Fruit fly (Drosophila melanogaster) whole organism, prepupa: Measurements from ENCODE around the gene CG13623.

Source experiments
- Blimp-1 ChIP-seq: fragments of 200-800 bp; sonication (Bioruptor generic); optimal IDR thresholded peaks from 3 replicates; lab custom pipeline; 2017; ENCODE audit warnings: missing biosample characterization, missing genetic modification characterization, mild to moderate bottlenecking, moderate library complexity, missing genetic modification reagents
- CG10669 ChIP-seq: fragments of 200-800 bp; sonication (Bioruptor generic); optimal IDR thresholded peaks from 3 replicates; lab custom pipeline; 2018; ENCODE audit warnings: missing biosample characterization, mild to moderate bottlenecking, missing genetic modification characterization, moderate library complexity
- CG11294 ChIP-seq: fragments of 200-800 bp; sonication (Bioruptor generic); IDR thresholded peaks from 2 replicates; pipeline ENCODE4 v1.3.6; 2022; ENCODE audit warnings: missing biosample characterization, missing genetic modification characterization
- CG11762 ChIP-seq: fragments of 200-800 bp; sonication (Bioruptor generic); optimal IDR thresholded peaks from 3 replicates; lab custom pipeline; 2016; ENCODE audit warnings: missing biosample characterization, missing genetic modification characterization; ENCODE audit not compliant: insufficient read depth
- CG11902 ChIP-seq: fragments of 200-800 bp; sonication (Bioruptor generic); optimal IDR thresholded peaks from 3 replicates; lab custom pipeline; 2016; ENCODE audit warnings: missing biosample characterization, missing genetic modification characterization
- CG15336 ChIP-seq: fragments of 200-800 bp; sonication (Bioruptor generic); IDR thresholded peaks from 2 replicates; pipeline ENCODE4 v1.3.6; 2022; ENCODE audit warnings: missing biosample characterization, missing genetic modification characterization
- CG31627 ChIP-seq: fragments of 200-800 bp; sonication (Bioruptor generic); optimal IDR thresholded peaks from 3 replicates; lab custom pipeline; 2016; ENCODE audit warnings: missing biosample characterization, missing genetic modification characterization
- CG4318 ChIP-seq: fragments of 200-800 bp; sonication (Bioruptor generic); optimal IDR thresholded peaks from 3 replicates; lab custom pipeline; 2017; ENCODE audit warnings: missing biosample characterization, mild to moderate bottlenecking, missing genetic modification characterization
- CG6163 ChIP-seq: fragments of 200-800 bp; sonication (Bioruptor generic); IDR thresholded peaks from 3 replicates; pipeline ENCODE4 v1.3.6; 2022; ENCODE audit warnings: missing biosample characterization, missing genetic modification characterization
- CG6792 ChIP-seq: fragments of 200-800 bp; sonication (Bioruptor generic); optimal IDR thresholded peaks from 3 replicates; lab custom pipeline; 2016; ENCODE audit warnings: missing biosample characterization, missing genetic modification characterization
- CG6808 ChIP-seq: fragments of 200-800 bp; sonication (Bioruptor generic); optimal IDR thresholded peaks from 3 replicates; lab custom pipeline; 2017; ENCODE audit warnings: missing biosample characterization, missing genetic modification characterization, mild to moderate bottlenecking, moderate library complexity, missing genetic modification reagents
- CG6854 ChIP-seq: fragments of 200-800 bp; sonication (Bioruptor generic); optimal IDR thresholded peaks from 2 replicates; lab custom pipeline; 2017; ENCODE audit warnings: missing biosample characterization, mild to moderate bottlenecking, missing genetic modification characterization
- CG7368 ChIP-seq: fragments of 200-800 bp; sonication (Bioruptor generic); optimal IDR thresholded peaks from 3 replicates; lab custom pipeline; 2016; ENCODE audit warnings: missing biosample characterization, missing genetic modification characterization
- CG8119 ChIP-seq: fragments of 200-800 bp; sonication (Bioruptor generic); IDR thresholded peaks from 3 replicates; pipeline ENCODE4 v1.3.6; 2022; ENCODE audit warnings: missing biosample characterization, missing genetic modification characterization
- Eip75B ChIP-seq: fragments of 200-800 bp; sonication (Bioruptor generic); optimal IDR thresholded peaks from 3 replicates; lab custom pipeline; 2016; ENCODE audit warnings: missing biosample characterization, missing genetic modification characterization
- Eip78C ChIP-seq: fragments of 200-800 bp; sonication (Bioruptor generic); peaks from one replicate; lab custom pipeline; 2016; ENCODE audit warnings: missing biosample characterization, missing genetic modification characterization
- Eip93F ChIP-seq: fragments of 200-800 bp; sonication (Bioruptor generic); optimal IDR thresholded peaks from 2 replicates; lab custom pipeline; 2016; ENCODE audit warnings: missing biosample characterization, mild to moderate bottlenecking, missing genetic modification characterization
- Ets96B ChIP-seq: fragments of 200-800 bp; optimal IDR thresholded peaks from 2 replicates; lab custom pipeline; 2019; ENCODE audit warnings: missing biosample characterization, mild to moderate bottlenecking, missing genetic modification characterization, moderate library complexity
- Gug ChIP-seq: fragments of 200-800 bp; sonication (Bioruptor generic); IDR thresholded peaks from 2 replicates; pipeline ENCODE4 v1.3.6; 2022; ENCODE audit warnings: missing biosample characterization, missing genetic modification characterization
- Hr39 ChIP-seq: fragments of 200-800 bp; sonication (Bioruptor generic); optimal IDR thresholded peaks from 2 replicates; lab custom pipeline; 2016; ENCODE audit warnings: missing biosample characterization, missing genetic modification characterization
- Hr4 ChIP-seq: fragments of 200-800 bp; sonication (Bioruptor generic); optimal IDR thresholded peaks from 3 replicates; lab custom pipeline; 2016; ENCODE audit warnings: missing biosample characterization, missing genetic modification characterization
- Lpt ChIP-seq: fragments of 200-800 bp; sonication (Bioruptor generic); optimal IDR thresholded peaks from 3 replicates; lab custom pipeline; 2016; ENCODE audit warnings: missing biosample characterization, missing genetic modification characterization
- Sox15 ChIP-seq: fragments of 200-800 bp; sonication (Bioruptor generic); optimal IDR thresholded peaks from 3 replicates; lab custom pipeline; 2016; ENCODE audit warnings: missing biosample characterization, missing genetic modification characterization
- achi ChIP-seq: fragments of 200-800 bp; sonication (Bioruptor generic); optimal IDR thresholded peaks from 3 replicates; lab custom pipeline; 2016; ENCODE audit warnings: missing biosample characterization, missing genetic modification characterization
- dac ChIP-seq: fragments of 200-800 bp; sonication (Bioruptor generic); optimal IDR thresholded peaks from 2 replicates; lab custom pipeline; 2017; ENCODE audit warnings: missing biosample characterization, mild to moderate bottlenecking, missing genetic modification characterization
- dsx ChIP-seq: fragments of 200-800 bp; optimal IDR thresholded peaks from 3 replicates; lab custom pipeline; 2019; ENCODE audit warnings: missing biosample characterization, mild to moderate bottlenecking, missing genetic modification characterization, moderate library complexity; ENCODE audit not compliant: poor library complexity, severe bottlenecking
- esn ChIP-seq: fragments of 200-800 bp; sonication (Bioruptor generic); optimal IDR thresholded peaks from 2 replicates; lab custom pipeline; 2016; ENCODE audit warnings: missing biosample characterization, mild to moderate bottlenecking, missing genetic modification characterization, moderate library complexity
- fd59A ChIP-seq: fragments of 200-800 bp; sonication (Bioruptor generic); optimal IDR thresholded peaks from 2 replicates; lab custom pipeline; 2017; ENCODE audit warnings: missing biosample characterization, mild to moderate bottlenecking, missing genetic modification characterization, missing genetic modification reagents
- fd85E ChIP-seq: fragments of 200-800 bp; sonication (Bioruptor generic); optimal IDR thresholded peaks from 3 replicates; lab custom pipeline; 2016; ENCODE audit warnings: missing biosample characterization, missing genetic modification characterization
- pdm3 ChIP-seq: fragments of 200-800 bp; sonication (Bioruptor generic); optimal IDR thresholded peaks from 3 replicates; lab custom pipeline; 2016; ENCODE audit warnings: missing biosample characterization, missing genetic modification characterization
- ss ChIP-seq, 2 experiments: fragments of 200-800 bp; sonication (Bioruptor generic); optimal IDR thresholded peaks; 2 replicates in 1 of 2; 3 replicates in 1 of 2; lab custom pipeline; 2017 to 2018; ENCODE audit warnings: mild to moderate bottlenecking in 2 of 2, missing biosample characterization in 2 of 2, missing genetic modification characterization in 2 of 2, moderate library complexity in 1 of 2
- svp ChIP-seq: fragments of 200-800 bp; sonication (Bioruptor generic); peaks from one replicate; lab custom pipeline; 2016; ENCODE audit warnings: missing biosample characterization, missing genetic modification characterization
- topi ChIP-seq: fragments of 200-800 bp; sonication (Bioruptor generic); optimal IDR thresholded peaks from 3 replicates; lab custom pipeline; 2016; ENCODE audit warnings: missing biosample characterization, missing genetic modification characterization
- vri ChIP-seq: fragments of 200-800 bp; sonication (Bioruptor generic); optimal IDR thresholded peaks from 3 replicates; lab custom pipeline; 2016; ENCODE audit warnings: missing biosample characterization, mild to moderate bottlenecking, missing genetic modification characterization

Gene CG13623

DNA sequence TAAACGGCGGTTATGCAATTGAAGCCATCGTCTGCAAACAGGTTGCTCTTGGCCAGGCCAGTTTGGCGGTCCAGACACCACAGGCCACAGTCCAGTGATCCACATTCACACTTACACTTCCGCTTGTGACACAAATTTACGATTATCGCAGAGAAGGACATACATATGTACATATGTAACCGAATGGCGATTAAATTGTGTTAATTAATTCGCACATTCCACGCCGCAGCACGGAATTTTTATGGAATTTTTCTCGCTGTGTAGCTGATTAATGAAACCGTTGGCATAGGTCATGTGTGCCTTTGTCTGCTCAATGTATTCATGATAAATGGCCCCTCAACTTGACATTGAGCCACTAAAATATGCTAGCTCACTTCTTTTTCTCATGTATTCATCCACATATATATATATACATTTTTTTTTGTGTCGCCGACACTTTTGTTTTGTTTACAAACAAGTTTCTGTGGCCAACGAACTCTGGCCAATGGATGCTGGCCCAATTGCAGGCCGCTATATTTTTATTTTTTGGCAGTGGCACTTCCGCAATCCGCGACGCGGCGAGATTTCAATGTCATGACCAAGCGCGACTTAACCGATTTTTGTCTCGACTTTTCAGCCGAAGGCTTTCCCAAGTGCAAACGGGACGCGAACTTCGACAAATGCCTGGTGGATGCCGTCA is 4.2 kb downstream of the CG13623 start (continued):
- TF ChIP-seq Lpt (GFP tag; lab: Kevin White, UChicago): peak; percentile 23
- TF ChIP-seq CG6808 (GFP tag; lab: Kevin White, UChicago): no peak
- no peak for TF ChIP-seq Eip75B (GFP tag; lab: Kevin White, UChicago)
- no peak for TF ChIP-seq svp (GFP tag; lab: Kevin White, UChicago)
- TF ChIP-seq CG8119: peak; percentile 54; the same call in 1 of the 3 replicates
- TF ChIP-seq CG11762 (GFP tag; lab: Kevin White, UChicago): no peak
- peak; percentile 58 for TF ChIP-seq CG15336 (GFP tag; lab: Robert Waterston, UW)
- TF ChIP-seq CG6792: no peak
- TF ChIP-seq Eip78C (GFP tag; lab: Kevin White, UChicago): peak; percentile 28
- TF ChIP-seq fd85E (GFP tag; lab: Kevin White, UChicago): no peak
- no peak for TF ChIP-seq CG6854 (GFP tag; lab: Kevin White, UChicago)
- TF ChIP-seq topi (GFP tag; lab: Kevin White, UChicago): no peak
- TF ChIP-seq CG6163 (GFP tag; lab: Robert Waterston, UW): peak; percentile 67; the same call in 2 of the 3 replicates

DNA sequence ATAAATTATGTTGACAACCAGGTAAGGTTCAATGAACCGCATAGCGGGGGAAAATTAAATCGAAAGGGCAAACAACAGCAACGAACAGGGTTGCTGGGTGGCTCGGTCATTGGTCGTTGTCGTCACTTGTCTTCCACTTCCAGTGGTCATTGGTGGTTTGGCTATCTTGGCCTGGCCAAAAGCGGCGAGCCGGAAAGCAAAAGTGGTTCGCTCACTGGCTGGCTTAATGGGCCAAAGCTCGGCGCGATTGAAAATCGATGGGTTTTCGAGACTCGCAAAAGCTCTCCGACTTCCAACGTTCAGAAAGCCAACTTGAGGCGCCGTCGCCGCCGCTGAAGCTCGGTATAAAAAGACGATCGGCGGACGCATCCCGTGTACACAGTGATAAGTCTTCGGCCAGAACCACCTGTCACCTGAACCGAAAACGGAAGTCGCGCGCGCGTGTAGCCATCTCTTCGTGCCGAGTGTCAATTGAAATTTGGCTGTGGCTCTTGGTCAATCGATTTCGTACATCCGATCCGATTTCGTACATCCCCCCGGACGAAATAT is 5.9 kb downstream of the CG13623 start, which contains the start of gene Jhbp12:
Jhbp12 (plus strand) TSS at position 369 of the 549 bp plus-strand sequence.
- no peak for TF ChIP-seq pdm3
- peak; percentile 34 for TF ChIP-seq Eip78C (GFP tag; lab: Kevin White, UChicago)
- TF ChIP-seq Lpt (GFP tag; lab: Kevin White, UChicago): no peak
- peak; percentile 41 for TF ChIP-seq Blimp-1
- TF ChIP-seq Ets96B (tag; lab: Kevin White, UChicago): no peak
- no peak for TF ChIP-seq esn (GFP tag; lab: Kevin White, UChicago)
- no peak for TF ChIP-seq vri (GFP tag; lab: Kevin White, UChicago)

DNA sequence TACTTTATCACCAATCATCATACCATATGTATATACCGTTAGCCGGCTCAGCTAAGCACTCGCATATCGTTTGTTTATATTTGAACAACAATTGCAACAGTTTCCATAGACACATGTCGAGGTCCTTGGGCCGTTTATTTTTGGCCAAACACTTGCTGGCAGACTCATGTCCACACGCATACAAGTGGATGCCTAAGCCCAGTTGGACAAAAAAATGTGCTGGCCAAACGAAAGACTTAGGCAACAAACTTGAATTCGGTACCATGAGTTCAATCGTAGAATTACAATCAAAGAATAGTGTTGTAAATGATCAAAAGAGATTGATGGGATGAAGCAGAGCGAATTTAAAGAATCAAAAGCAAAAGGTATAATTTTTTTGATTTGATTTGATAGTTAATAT is 6.8 kb downstream of the CG13623 start, which contains the start of gene CG13622:
CG13622 (minus strand) TSS at position 101 of the 400 bp plus-strand sequence.
- no peak for TF ChIP-seq Lpt (GFP tag; lab: Kevin White, UChicago)
- TF ChIP-seq dac (GFP tag; lab: Kevin White, UChicago): no peak
- no peak for TF ChIP-seq esn (GFP tag; lab: Kevin White, UChicago)
- no peak for TF ChIP-seq achi (GFP tag; lab: Kevin White, UChicago)
- TF ChIP-seq Sox15 (GFP tag; lab: Kevin White, UChicago): no peak
- TF ChIP-seq Eip93F: no peak
- TF ChIP-seq Eip78C (GFP tag; lab: Kevin White, UChicago): no peak
- no peak for TF ChIP-seq fd59A (GFP tag; lab: Kevin White, UChicago)
- no peak for TF ChIP-seq CG8119
- no peak for TF ChIP-seq CG31627 (GFP tag; lab: Kevin White, UChicago)
- TF ChIP-seq CG11902: no peak

DNA sequence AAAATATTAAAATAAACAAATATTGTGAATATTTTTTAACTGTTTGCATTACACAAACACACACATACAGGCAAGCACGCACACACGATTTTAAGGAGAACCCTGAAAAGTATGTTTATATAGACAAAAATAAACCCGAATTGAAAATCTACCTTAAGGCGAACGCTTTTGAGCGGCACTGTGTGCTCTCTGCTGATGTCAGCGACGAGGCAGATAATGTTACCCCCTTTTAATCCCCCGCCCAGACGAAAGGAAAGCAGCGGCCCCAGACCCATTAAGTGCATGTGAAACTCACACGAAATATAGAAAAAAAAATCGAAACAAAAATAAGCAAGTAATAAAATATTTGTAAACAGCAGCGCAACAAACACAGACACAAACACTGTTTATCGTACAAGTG is 9.0 kb downstream of the CG13623 start:
- TF ChIP-seq Hr39 (no peak), dsx (GFP tag; lab: Kevin White, UChicago) (no peak), CG10669 (no peak), svp (GFP tag; lab: Kevin White, UChicago) (no peak), CG11294 (GFP tag; lab: Robert Waterston, UW) (no peak), ss (GFP tag; optimal IDR thresholded peaks at IDR 0.05; lab: Kevin White, UChicago) (no peak), Hr4 (GFP tag; lab: Kevin White, UChicago) (no peak), fd59A (GFP tag; lab: Kevin White, UChicago) (no peak), CG6163 (GFP tag; lab: Robert Waterston, UW) (no peak), CG4318 (GFP tag; lab: Kevin White, UChicago) (no peak), pdm3 (no peak), CG31627 (GFP tag; lab: Kevin White, UChicago) (no peak), CG8119 (no peak), CG7368 (GFP tag; lab: Kevin White, UChicago) (no peak), Gug (GFP tag; lab: Robert Waterston, UW) (no peak), vri (GFP tag; lab: Kevin White, UChicago) (no peak), CG15336 (GFP tag; lab: Robert Waterston, UW) (no peak), CG11762 (GFP tag; lab: Kevin White, UChicago) (no peak)
